Fruit fly (Drosophila melanogaster) whole organism, adult: ENCODE results near the gene CG16779.

Experiments used
- CG7101 ChIP-seq: fragments of 200-800 bp; sonication (Bioruptor generic); optimal IDR thresholded peaks from 2 replicates; lab custom pipeline; 2018; ENCODE audit warnings: missing biosample characterization, mild to moderate bottlenecking, missing genetic modification characterization, moderate library complexity
- Clk ChIP-seq: fragments of 200-800 bp; sonication (Bioruptor generic); optimal IDR thresholded peaks from 2 replicates; lab custom pipeline; 2017; ENCODE audit warnings: missing biosample characterization, missing genetic modification characterization
- Crg-1 ChIP-seq: fragments of 200-800 bp; sonication (Bioruptor generic); optimal IDR thresholded peaks from 2 replicates; lab custom pipeline; 2016; ENCODE audit warnings: missing biosample characterization, missing genetic modification characterization
- Mnt ChIP-seq: fragments of 200-800 bp; sonication (Bioruptor generic); optimal IDR thresholded peaks from 2 replicates; lab custom pipeline; 2016; ENCODE audit warnings: missing biosample characterization, mild to moderate bottlenecking, missing genetic modification characterization
- bab1 ChIP-seq: fragments of 200-800 bp; sonication (Bioruptor generic); optimal IDR thresholded peaks from 3 replicates; lab custom pipeline; 2019; ENCODE audit warnings: missing biosample characterization, mild to moderate bottlenecking, missing genetic modification characterization, moderate library complexity
- cic ChIP-seq: fragments of 200-800 bp; sonication (Bioruptor generic); optimal IDR thresholded peaks from 2 replicates; lab custom pipeline; 2017; ENCODE audit warnings: missing biosample characterization, mild to moderate bottlenecking, missing genetic modification characterization, moderate library complexity
- kay ChIP-seq: fragments of 200-800 bp; sonication (Bioruptor generic); peaks from one replicate; lab custom pipeline; 2016; ENCODE audit warnings: missing biosample characterization, missing genetic modification characterization, borderline replicate concordance
- ovo ChIP-seq: fragments of 200-800 bp; sonication (Bioruptor generic); optimal IDR thresholded peaks from 2 replicates; lab custom pipeline; 2016; ENCODE audit warnings: missing biosample characterization, missing genetic modification characterization
- tj ChIP-seq: fragments of 200-800 bp; sonication (Bioruptor generic); optimal IDR thresholded peaks from 3 replicates; lab custom pipeline; 2017; ENCODE audit warnings: missing biosample characterization, mild to moderate bottlenecking, missing genetic modification characterization, moderate library complexity

- TF ChIP-seq ovo (GFP tag; lab: Kevin White, UChicago) (peak; percentile 0), cic (GFP tag; lab: Kevin White, UChicago) (peak; percentile 23), CG7101 (tag; lab: Kevin White, UChicago) (peak; percentile 87), kay (GFP tag; lab: Kevin White, UChicago) (peak; percentile 63), bab1 (GFP tag; lab: Kevin White, UChicago) (no peak), Clk (GFP tag; lab: Kevin White, UChicago) (peak; percentile 75), Mnt (GFP tag; lab: Kevin White, UChicago) (peak; percentile 34), tj (GFP tag; lab: Kevin White, UChicago) (peak; percentile 49), Crg-1 (GFP tag; lab: Kevin White, UChicago) (peak; percentile 19)
Measured at dm6 chr3R:9434543-9435407, 58.7 kb downstream of the CG16779 start.
